Worm (Caenorhabditis elegans) whole organism, midembryonic: ENCODE results near the gene mig-38.

Experiments
- T22C8.4 ChIP-seq: fragments of 200-800 bp; sonication (Bioruptor generic); IDR thresholded peaks from 2 replicates; pipeline ENCODE4 v1.3.6; 2022; ENCODE audit warnings: missing genetic modification characterization, missing compliant biosample characterization
- cog-1 ChIP-seq: sonication (generic microtip); optimal IDR thresholded peaks from 2 replicates; lab custom pipeline; 2016; ENCODE audit warnings: missing genetic modification characterization, missing compliant biosample characterization
- flt-1 ChIP-seq: fragments of 200-800 bp; sonication (Bioruptor generic); IDR thresholded peaks from 2 replicates; pipeline ENCODE4 v1.3.6; 2022; ENCODE audit warnings: missing genetic modification characterization, missing compliant biosample characterization
- klf-2 ChIP-seq: fragments of 200-800 bp; sonication (Bioruptor generic); conservative IDR thresholded peaks from 2 replicates; pipeline ENCODE4 v1.3.6; 2022; ENCODE audit warnings: missing genetic modification reagents, missing genetic modification characterization, missing compliant biosample characterization
- med-1 ChIP-seq: sonication (generic microtip); optimal IDR thresholded peaks from 2 replicates; lab custom pipeline; 2017; ENCODE audit warnings: missing genetic modification characterization, mild to moderate bottlenecking, missing compliant biosample characterization, antibody characterized with exemption, missing genetic modification reagents; ENCODE audit not compliant: insufficient read depth
- ref-1 ChIP-seq: fragments of 200-800 bp; sonication (Bioruptor generic); conservative IDR thresholded peaks from 2 replicates; pipeline ENCODE4 v1.3.6; 2022; ENCODE audit warnings: missing genetic modification reagents, missing genetic modification characterization, missing compliant biosample characterization
- tab-1 ChIP-seq: fragments of 200-800 bp; sonication (Bioruptor generic); IDR thresholded peaks from 2 replicates; pipeline ENCODE4 v1.3.6; 2022; ENCODE audit warnings: missing genetic modification characterization, missing compliant biosample characterization
- ztf-23 ChIP-seq: fragments of 200-800 bp; sonication (Bioruptor generic); IDR thresholded peaks from 2 replicates; pipeline ENCODE4 v1.3.6; 2022; ENCODE audit warnings: missing genetic modification reagents, missing genetic modification characterization, missing compliant biosample characterization
- ztf-29 ChIP-seq: fragments of 200-800 bp; sonication (Bioruptor generic); IDR thresholded peaks from 2 replicates; pipeline ENCODE4 v1.3.6; 2022; ENCODE audit warnings: missing genetic modification reagents, missing genetic modification characterization, missing compliant biosample characterization

The mig-38 gene

DNA sequence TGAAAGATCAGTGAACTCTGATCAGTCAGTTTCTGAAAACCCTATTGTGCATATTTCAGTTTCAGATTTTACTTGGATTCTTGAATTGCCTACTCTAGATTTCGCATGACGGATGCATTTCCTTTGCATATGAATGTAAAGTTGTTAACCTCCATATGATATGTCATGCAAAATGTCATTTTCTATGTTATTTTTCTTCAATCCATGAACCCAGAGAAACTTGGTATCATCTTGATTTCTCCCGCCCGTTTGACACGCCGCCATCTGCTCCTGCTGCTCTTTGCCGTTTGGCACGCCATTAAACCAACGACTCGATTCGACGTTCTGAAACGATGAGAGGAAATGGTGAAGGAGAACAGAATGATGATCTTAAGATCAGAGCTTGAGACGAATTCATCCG lies 56.3 kb downstream of the mig-38 start:
- TF ChIP-seq ztf-29 (GFP tag; lab: Robert Waterston, UW) (no peak), ref-1 (GFP tag; lab: Robert Waterston, UW) (no peak), med-1 (GFP tag; lab: Kevin White, UChicago) (no peak), flt-1 (GFP tag; lab: Robert Waterston, UW) (no peak), tab-1 (no peak), ztf-23 (GFP tag; lab: Robert Waterston, UW) (no peak), T22C8.4 (GFP tag; lab: Robert Waterston, UW) (no peak), klf-2 (GFP tag; lab: Robert Waterston, UW) (no peak), cog-1 (tag; lab: Kevin White, UChicago) (no peak)
